Worm (Caenorhabditis elegans): ENCODE results near the gene tbx-33.

The tbx-33 gene

DNA sequence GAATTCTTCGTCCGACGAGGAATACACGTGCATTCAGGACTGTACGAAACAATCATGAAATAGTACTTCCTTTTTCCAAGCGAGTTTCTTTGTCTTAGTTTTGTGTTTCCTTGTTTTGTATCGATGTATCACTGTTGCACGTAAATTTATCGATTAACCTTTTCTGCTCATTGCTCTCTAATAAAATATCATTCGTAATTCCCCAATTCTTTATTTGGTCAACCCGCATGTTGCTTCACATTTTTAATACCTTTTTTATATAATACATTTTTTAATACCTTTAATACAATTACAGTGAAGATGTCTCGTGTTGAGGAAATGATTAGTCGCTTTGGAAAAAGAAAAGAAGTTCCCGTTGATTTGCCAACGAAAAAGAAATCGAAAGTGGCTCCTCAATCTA lies 28.8 kb downstream of the tbx-33 start, which contains the start of gene Y66D12A.1:
Gene Y66D12A.1 (plus strand): TSS at position 301 of the 400 bp plus-strand sequence.
- TF ChIP-seq T22C8.4 (GFP tag; IDR thresholded peaks at IDR 0.05): no peak
- no peak for TF ChIP-seq cog-1 (tag; optimal IDR thresholded peaks at IDR 0.05)
- no peak for TF ChIP-seq ztf-29 (GFP tag; IDR thresholded peaks at IDR 0.05)
- no peak for TF ChIP-seq flt-1 (GFP tag; IDR thresholded peaks at IDR 0.05)
- TF ChIP-seq klf-2 (GFP tag; conservative IDR thresholded peaks at IDR 0.05): no peak
- no peak for TF ChIP-seq ref-1 (GFP tag; conservative IDR thresholded peaks at IDR 0.05)

DNA sequence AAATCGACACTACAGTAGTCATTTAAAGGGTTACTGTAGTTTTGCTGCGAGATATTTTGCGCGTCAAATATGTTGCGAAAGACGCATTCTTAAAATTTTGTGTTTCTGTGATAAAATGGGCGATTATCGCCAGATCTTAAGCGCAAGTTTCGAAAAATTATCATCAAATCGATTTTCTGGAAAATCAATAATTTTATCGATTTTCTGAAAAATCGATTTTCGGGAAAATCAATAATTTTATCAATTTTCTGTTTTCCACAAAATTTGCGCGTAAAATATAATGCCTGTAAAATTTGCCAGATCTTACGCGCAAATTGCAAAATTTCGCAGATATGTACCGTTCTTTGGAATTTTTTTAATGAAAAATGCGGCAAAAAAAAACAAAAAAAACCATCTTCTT lies 44.5 kb downstream of the tbx-33 start:
- TF ChIP-seq ztf-23 (GFP tag; IDR thresholded peaks at IDR 0.05) (no peak), T22C8.4 (GFP tag; IDR thresholded peaks at IDR 0.05) (peak; percentile 77), flt-1 (GFP tag; IDR thresholded peaks at IDR 0.05) (no peak)

DNA sequence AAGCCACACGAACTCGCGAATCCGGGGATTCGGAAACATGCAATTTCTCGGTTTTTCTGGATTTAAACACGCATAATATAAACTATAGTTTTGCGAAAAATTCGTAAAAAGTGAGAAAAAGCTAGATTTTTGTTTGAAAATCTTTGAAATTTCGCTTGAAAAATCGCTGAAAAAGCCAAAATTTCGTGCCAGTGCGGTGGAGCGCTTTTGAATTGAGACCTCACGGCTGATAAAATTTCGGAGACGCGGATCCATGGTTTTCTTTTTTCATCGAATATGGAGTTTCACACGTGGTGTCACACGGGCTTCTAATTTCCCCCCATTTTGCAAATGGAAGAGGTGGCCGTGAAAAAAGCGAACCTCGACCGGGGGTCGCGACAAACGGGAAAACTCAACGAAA lies 46.4 kb downstream of the tbx-33 start:
- TF ChIP-seq cog-1 (tag; optimal IDR thresholded peaks at IDR 0.05) (no peak), T22C8.4 (GFP tag; IDR thresholded peaks at IDR 0.05) (no peak), ztf-23 (GFP tag; IDR thresholded peaks at IDR 0.05) (no peak), klf-2 (GFP tag; conservative IDR thresholded peaks at IDR 0.05) (no peak), med-1 (GFP tag; optimal IDR thresholded peaks at IDR 0.05; ENCODE audit: insufficient read depth) (no peak), ztf-29 (GFP tag; IDR thresholded peaks at IDR 0.05) (no peak), tab-1 (GFP tag; IDR thresholded peaks at IDR 0.05) (no peak), ref-1 (GFP tag; conservative IDR thresholded peaks at IDR 0.05) (no peak), flt-1 (GFP tag; IDR thresholded peaks at IDR 0.05) (no peak)

DNA sequence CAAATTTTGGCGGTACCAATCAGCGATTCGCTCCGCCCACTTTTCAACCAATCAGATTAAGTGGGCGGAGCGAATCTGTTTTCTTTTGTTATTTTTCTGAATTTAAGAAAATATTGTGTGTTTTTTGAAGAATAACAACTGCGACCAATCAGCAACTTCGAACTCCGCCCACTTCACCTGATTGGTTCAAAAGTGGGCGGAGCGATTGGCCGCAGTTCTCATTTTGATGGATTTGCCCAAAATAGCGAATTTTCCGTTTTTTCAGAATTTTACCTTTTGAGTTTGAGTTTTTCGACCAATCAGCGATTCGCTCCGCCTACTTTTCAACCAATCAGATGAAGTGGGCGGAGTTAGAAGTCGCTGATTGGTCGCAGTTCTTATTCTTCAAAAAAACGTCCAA lies 47.3 kb downstream of the tbx-33 start:
- TF ChIP-seq klf-2 (GFP tag; conservative IDR thresholded peaks at IDR 0.05) (no peak), flt-1 (GFP tag; IDR thresholded peaks at IDR 0.05) (no peak), med-1 (GFP tag; optimal IDR thresholded peaks at IDR 0.05; ENCODE audit: insufficient read depth) (no peak), tab-1 (GFP tag; IDR thresholded peaks at IDR 0.05) (no peak), ztf-23 (GFP tag; IDR thresholded peaks at IDR 0.05) (no peak), ztf-29 (GFP tag; IDR thresholded peaks at IDR 0.05) (no peak)

DNA sequence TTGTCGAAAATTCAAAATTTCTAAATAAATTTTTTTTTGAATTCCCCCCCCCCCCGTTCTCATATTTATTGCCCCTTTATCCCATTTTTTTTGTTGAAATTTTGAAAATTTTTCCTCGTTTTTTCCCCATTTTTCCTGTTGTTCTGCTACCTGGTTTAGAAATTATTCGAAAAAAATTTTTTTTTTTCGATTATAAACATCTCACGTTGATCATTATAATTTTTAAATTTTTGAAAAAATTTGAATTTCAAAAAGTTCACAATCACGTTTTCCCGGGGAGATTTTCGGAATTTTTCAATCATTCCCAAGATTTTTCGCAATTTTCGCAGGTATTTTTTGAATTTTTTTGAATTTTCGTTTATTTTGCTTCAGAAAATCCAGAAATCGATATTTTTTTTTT lies 47.7 kb downstream of the tbx-33 start, which contains the start of gene Y66D12A.3:
Gene Y66D12A.3 (plus strand): TSS at position 301 of the 400 bp plus-strand sequence.
- TF ChIP-seq flt-1 (GFP tag; IDR thresholded peaks at IDR 0.05) (no peak), ztf-23 (GFP tag; IDR thresholded peaks at IDR 0.05) (no peak), klf-2 (GFP tag; conservative IDR thresholded peaks at IDR 0.05) (no peak)

Measured in whole organism, midembryonic.